Fruit fly (Drosophila melanogaster) whole organism, embryonic: ENCODE measurements around the gene CG7914.

Experiments used
- Adf1 ChIP-seq: fragments of 200-800 bp; sonication (Bioruptor generic); IDR thresholded peaks from 2 replicates; pipeline ENCODE4 v1.3.6; 2022; ENCODE audit warnings: missing biosample characterization, missing genetic modification characterization
- Blimp-1 ChIP-seq: fragments of 200-800 bp; sonication (Bioruptor generic); optimal IDR thresholded peaks from 3 replicates; lab custom pipeline; 2018; ENCODE audit warnings: missing biosample characterization, missing genetic modification characterization, mild to moderate bottlenecking, moderate library complexity, missing genetic modification reagents
- CG10366 ChIP-seq: fragments of 200-800 bp; sonication (Bioruptor generic); IDR thresholded peaks from 2 replicates; pipeline ENCODE4 v1.3.6; 2022; ENCODE audit warnings: missing biosample characterization, missing genetic modification characterization
- CG10565 ChIP-seq: fragments of 200-800 bp; sonication (Bioruptor generic); optimal IDR thresholded peaks from 3 replicates; lab custom pipeline; 2016; ENCODE audit warnings: missing biosample characterization, mild to moderate bottlenecking, missing genetic modification characterization
- CG10959 ChIP-seq: fragments of 200-800 bp; sonication (Bioruptor generic); IDR thresholded peaks from 2 replicates; pipeline ENCODE4 v1.3.6; 2022; ENCODE audit warnings: missing biosample characterization, missing genetic modification characterization
- CG10979 ChIP-seq: fragments of 200-800 bp; sonication (Bioruptor generic); optimal IDR thresholded peaks from 2 replicates; lab custom pipeline; 2018; ENCODE audit warnings: missing biosample characterization, mild to moderate bottlenecking, missing genetic modification characterization, moderate library complexity
- CG14710 ChIP-seq: fragments of 200-800 bp; sonication (Bioruptor generic); optimal IDR thresholded peaks from 3 replicates; lab custom pipeline; 2019; ENCODE audit warnings: missing biosample characterization, mild to moderate bottlenecking, missing genetic modification characterization, moderate library complexity
- CG14860 ChIP-seq: fragments of 200-800 bp; sonication (Bioruptor generic); IDR thresholded peaks from 3 replicates; pipeline ENCODE4 v1.3.6; 2022; ENCODE audit warnings: missing biosample characterization, missing genetic modification characterization; ENCODE audit not compliant: partially characterized antibody
- CG15073 ChIP-seq: fragments of 200-800 bp; sonication (Bioruptor generic); optimal IDR thresholded peaks from 2 replicates; lab custom pipeline; 2016; ENCODE audit warnings: missing biosample characterization, missing genetic modification characterization
- CG2120 ChIP-seq: fragments of 200-800 bp; sonication (Bioruptor generic); optimal IDR thresholded peaks from 3 replicates; lab custom pipeline; 2016; ENCODE audit warnings: missing biosample characterization, missing genetic modification characterization
- CG2199 ChIP-seq: fragments of 200-800 bp; sonication (Bioruptor generic); IDR thresholded peaks from 3 replicates; pipeline ENCODE4 v1.3.6; 2022; ENCODE audit warnings: missing biosample characterization, missing genetic modification characterization
- CG2678 ChIP-seq: fragments of 200-800 bp; sonication (Bioruptor generic); optimal IDR thresholded peaks from 3 replicates; lab custom pipeline; 2019; ENCODE audit warnings: missing biosample characterization, mild to moderate bottlenecking, missing genetic modification characterization, moderate library complexity
- CG2889 ChIP-seq: fragments of 200-800 bp; sonication (Bioruptor generic); IDR thresholded peaks from 3 replicates; pipeline ENCODE4 v1.3.6; 2022; ENCODE audit warnings: missing biosample characterization, missing genetic modification characterization
- CG31365 ChIP-seq: fragments of 200-800 bp; sonication (Bioruptor generic); optimal IDR thresholded peaks from 2 replicates; lab custom pipeline; 2018; ENCODE audit warnings: missing biosample characterization, mild to moderate bottlenecking, missing genetic modification characterization
- CG33557 ChIP-seq: fragments of 200-800 bp; sonication (Bioruptor generic); optimal IDR thresholded peaks from 2 replicates; lab custom pipeline; 2019; ENCODE audit warnings: missing biosample characterization, mild to moderate bottlenecking, missing genetic modification characterization, moderate library complexity
- CG34376 ChIP-seq: fragments of 200-800 bp; sonication (Bioruptor generic); optimal IDR thresholded peaks from 2 replicates; lab custom pipeline; 2018; ENCODE audit warnings: missing biosample characterization, mild to moderate bottlenecking, missing genetic modification characterization
- CG4360 ChIP-seq: fragments of 200-800 bp; sonication (Bioruptor generic); IDR thresholded peaks from 2 replicates; pipeline ENCODE4 v1.3.6; 2022; ENCODE audit warnings: missing biosample characterization, missing genetic modification characterization
- CG4404 ChIP-seq: fragments of 200-800 bp; sonication (Bioruptor generic); IDR thresholded peaks from 2 replicates; pipeline ENCODE4 v1.3.6; 2022; ENCODE audit warnings: missing biosample characterization, missing genetic modification characterization
- CG6654 ChIP-seq: fragments of 200-800 bp; sonication (Bioruptor generic); optimal IDR thresholded peaks from 2 replicates; lab custom pipeline; 2017; ENCODE audit warnings: missing biosample characterization, mild to moderate bottlenecking, missing genetic modification characterization
- CG7839 ChIP-seq: fragments of 200-800 bp; sonication (Bioruptor generic); optimal IDR thresholded peaks from 3 replicates; lab custom pipeline; 2018; ENCODE audit warnings: missing biosample characterization, mild to moderate bottlenecking, missing genetic modification characterization, moderate library complexity
- CoRest ChIP-seq: fragments of 200-800 bp; sonication (Bioruptor generic); optimal IDR thresholded peaks from 3 replicates; lab custom pipeline; 2018; ENCODE audit warnings: missing biosample characterization, mild to moderate bottlenecking, missing genetic modification characterization, moderate library complexity
- Dll ChIP-seq: fragments of 200-800 bp; sonication (Bioruptor generic); IDR thresholded peaks from 4 replicates; pipeline ENCODE4 v1.3.6; 2022; ENCODE audit warnings: missing biosample characterization, missing genetic modification characterization; ENCODE audit not compliant: partially characterized antibody
- Doc2 ChIP-seq: fragments of 200-800 bp; sonication (Bioruptor generic); IDR thresholded peaks from 2 replicates; pipeline ENCODE4 v1.3.6; 2022; ENCODE audit warnings: missing biosample characterization, missing genetic modification characterization
- ERR ChIP-seq: fragments of 200-800 bp; sonication (Bioruptor generic); optimal IDR thresholded peaks from 2 replicates; lab custom pipeline; 2016; ENCODE audit warnings: missing biosample characterization, missing genetic modification characterization
- Ets65A ChIP-seq: fragments of 200-800 bp; sonication (Bioruptor generic); peaks from one replicate; lab custom pipeline; 2016; ENCODE audit warnings: missing biosample characterization, missing genetic modification characterization
- Hsf ChIP-seq: fragments of 200-800 bp; sonication (Bioruptor generic); optimal IDR thresholded peaks from 3 replicates; lab custom pipeline; 2016; ENCODE audit warnings: missing biosample characterization, missing genetic modification characterization
- Med ChIP-seq: fragments of 200-800 bp; sonication (Bioruptor generic); peaks from one replicate; lab custom pipeline; 2016; ENCODE audit warnings: missing biosample characterization, missing genetic modification characterization, mild to moderate bottlenecking, inconsistent platforms, moderate library complexity
- NK7.1 ChIP-seq: fragments of 200-800 bp; sonication (Bioruptor generic); optimal IDR thresholded peaks from 3 replicates; lab custom pipeline; 2016; ENCODE audit warnings: missing biosample characterization, missing genetic modification characterization
- Oli ChIP-seq: fragments of 200-800 bp; sonication (Bioruptor generic); optimal IDR thresholded peaks from 2 replicates; lab custom pipeline; 2018; ENCODE audit warnings: missing biosample characterization, mild to moderate bottlenecking, missing genetic modification characterization, moderate library complexity
- Rx ChIP-seq: fragments of 200-800 bp; sonication (Bioruptor generic); IDR thresholded peaks from 2 replicates; pipeline ENCODE4 v1.3.6; 2022; ENCODE audit warnings: missing biosample characterization, missing genetic modification characterization
- Six4 ChIP-seq: fragments of 200-800 bp; sonication (Bioruptor generic); optimal IDR thresholded peaks from 2 replicates; lab custom pipeline; 2016; ENCODE audit warnings: missing biosample characterization, missing genetic modification characterization
- Sox100B ChIP-seq: fragments of 200-800 bp; sonication (Bioruptor generic); optimal IDR thresholded peaks from 3 replicates; lab custom pipeline; 2018; ENCODE audit warnings: missing biosample characterization, mild to moderate bottlenecking, missing genetic modification characterization
- croc ChIP-seq: fragments of 200-800 bp; sonication (Bioruptor generic); conservative IDR thresholded peaks from 3 replicates; pipeline ENCODE4 v1.3.6; 2022; ENCODE audit warnings: missing biosample characterization, missing genetic modification characterization
- da ChIP-seq: fragments of 200-800 bp; sonication (Bioruptor generic); optimal IDR thresholded peaks from 2 replicates; lab custom pipeline; 2016; ENCODE audit warnings: missing biosample characterization, missing genetic modification characterization
- dimm ChIP-seq: fragments of 200-800 bp; sonication (Bioruptor generic); IDR thresholded peaks from 2 replicates; pipeline ENCODE4 v1.3.6; 2022; ENCODE audit warnings: missing biosample characterization, missing genetic modification characterization
- dmrt99B ChIP-seq: fragments of 200-800 bp; sonication (Bioruptor generic); optimal IDR thresholded peaks from 2 replicates; lab custom pipeline; 2018; ENCODE audit warnings: missing biosample characterization, mild to moderate bottlenecking, missing genetic modification characterization, moderate library complexity
- eve ChIP-seq, 2 experiments: fragments of >200 bp; optimal IDR thresholded peaks; 2 replicates each; lab custom pipeline; 2017; ENCODE audit warnings: missing biosample characterization in 2 of 2, missing genetic modification characterization in 2 of 2
- ewg ChIP-seq: fragments of 200-800 bp; sonication (Bioruptor generic); optimal IDR thresholded peaks from 3 replicates; lab custom pipeline; 2017; ENCODE audit warnings: mild to moderate bottlenecking, missing biosample characterization, missing genetic modification reagents, missing genetic modification characterization
- grau ChIP-seq: fragments of 200-800 bp; optimal IDR thresholded peaks from 3 replicates; lab custom pipeline; 2019; ENCODE audit warnings: missing biosample characterization, mild to moderate bottlenecking, missing genetic modification characterization, moderate library complexity
- grn ChIP-seq: fragments of 200-800 bp; sonication (Bioruptor generic); optimal IDR thresholded peaks from 3 replicates; lab custom pipeline; 2017; ENCODE audit warnings: missing biosample characterization, missing genetic modification characterization
- h ChIP-seq: fragments of >200 bp; optimal IDR thresholded peaks from 2 replicates; lab custom pipeline; 2017
- lola ChIP-seq, 3 experiments: fragments of >200 bp in 2 of 3; fragments of 200-800 bp in 1 of 3; sonication (Bioruptor generic) in 1 of 3; optimal IDR thresholded peaks; 2 replicates each; lab custom pipeline; 2017 to 2019; ENCODE audit warnings: missing biosample characterization in 3 of 3, missing genetic modification characterization in 3 of 3, mild to moderate bottlenecking in 1 of 3, moderate library complexity in 1 of 3
- maf-S ChIP-seq: fragments of 200-800 bp; sonication (Bioruptor generic); optimal IDR thresholded peaks from 2 replicates; lab custom pipeline; 2016; ENCODE audit warnings: missing biosample characterization, missing genetic modification characterization
- phol ChIP-seq: fragments of 200-800 bp; sonication (Bioruptor generic); optimal IDR thresholded peaks from 3 replicates; lab custom pipeline; 2018; ENCODE audit warnings: missing biosample characterization, mild to moderate bottlenecking, missing genetic modification characterization, moderate library complexity
- pros ChIP-seq: fragments of 200-800 bp; sonication (Bioruptor generic); optimal IDR thresholded peaks from 3 replicates; lab custom pipeline; 2019; ENCODE audit warnings: missing biosample characterization, mild to moderate bottlenecking, missing genetic modification characterization, moderate library complexity
- row ChIP-seq: fragments of 200-800 bp; sonication (Bioruptor generic); IDR thresholded peaks from 3 replicates; pipeline ENCODE4 v1.3.6; 2022; ENCODE audit warnings: missing biosample characterization, missing genetic modification characterization
- schlank ChIP-seq: fragments of 200-800 bp; sonication (Bioruptor generic); optimal IDR thresholded peaks from 2 replicates; lab custom pipeline; 2018; ENCODE audit warnings: missing biosample characterization, mild to moderate bottlenecking, missing genetic modification characterization
- ttk ChIP-seq: fragments of 200-800 bp; sonication (Bioruptor generic); IDR thresholded peaks from 2 replicates; pipeline ENCODE4 v2.1.2; 2022; ENCODE audit warnings: missing biosample characterization, missing genetic modification characterization
- twi ChIP-seq: fragments of 200-800 bp; optimal IDR thresholded peaks from 2 replicates; lab custom pipeline; 2019; ENCODE audit warnings: missing biosample characterization, mild to moderate bottlenecking, missing genetic modification characterization, moderate library complexity
- zf30C ChIP-seq: fragments of 200-800 bp; sonication (Bioruptor generic); optimal IDR thresholded peaks from 3 replicates; lab custom pipeline; 2018; ENCODE audit warnings: missing biosample characterization, mild to moderate bottlenecking, missing genetic modification characterization

CG7914 gene

dm6 chrX:19158519-19159289 lies 34.5 kb downstream of the CG7914 start (continued):
- TF ChIP-seq Ets65A (GFP tag; lab: Kevin White, UChicago) (peak; percentile 59), CG15073 (GFP tag; lab: Kevin White, UChicago) (no peak), CG33557 (GFP tag; lab: Kevin White, UChicago) (no peak), CG34376 (GFP tag; lab: Kevin White, UChicago) (no peak), CG14860 (no peak), CG6654 (GFP tag; lab: Kevin White, UChicago) (no peak), CG2889 (no peak), twi (tag; lab: Kevin White, UChicago) (peak; percentile 96), CG14710 (tag; lab: Kevin White, UChicago) (peak; percentile 3), CG2678 (tag; lab: Kevin White, UChicago) (peak; percentile 27), Adf1 (GFP tag; lab: Robert Waterston, UW) (0 out of 2 replicates have a peak, but pooled peaks have one; percentile 33), CoRest (tag; lab: Kevin White, UChicago) (peak; percentile 11), CG10565 (GFP tag; lab: Kevin White, UChicago) (no peak), CG4404 (no peak), maf-S (GFP tag; lab: Kevin White, UChicago) (no peak), phol (tag; lab: Kevin White, UChicago) (peak; percentile 19), pros (peak; percentile 6), CG7839 (tag; lab: Kevin White, UChicago) (peak; percentile 5), dimm (GFP tag; lab: Robert Waterston, UW) (no peak), Six4 (no peak), croc (no peak), Hsf (GFP tag; lab: Kevin White, UChicago) (no peak), grn (GFP tag; lab: Kevin White, UChicago) (no peak), CG31365 (tag; lab: Kevin White, UChicago) (no peak), Med (peak; percentile 50), Doc2 (no peak), Dll (GFP tag; lab: Robert Waterston, UW) (no peak), CG4360 (no peak), ewg (GFP tag; lab: Kevin White, UChicago) (no peak), row (GFP tag; lab: Robert Waterston, UW) (peak; percentile 8; the same call in 1 of the 3 replicates), Oli (tag; lab: Kevin White, UChicago) (peak; percentile 9), Rx (no peak), eve (GFP tag; optimal IDR thresholded peaks at IDR 0.05; lab: Kevin White, UChicago) (peak in 1 of 2 experiments; percentile 13), CG2120 (GFP tag; lab: Kevin White, UChicago) (no peak), lola (GFP tag; optimal IDR thresholded peaks at IDR 0.05; lab: Kevin White, UChicago) (peak in 1 of 3 experiments; percentile 27), ttk (GFP tag; lab: Robert Waterston, UW) (0 out of 2 replicates have a peak, but pooled peaks have one; percentile 12), Blimp-1 (GFP tag; lab: Kevin White, UChicago) (no peak), h (lab: Kevin White, UChicago) (no peak), schlank (tag; lab: Kevin White, UChicago) (no peak), grau (peak; percentile 25), ERR (GFP tag; lab: Kevin White, UChicago) (no peak), NK7.1 (GFP tag; lab: Kevin White, UChicago) (no peak), CG10959 (no peak), da (GFP tag; lab: Kevin White, UChicago) (no peak), CG10366 (GFP tag; lab: Robert Waterston, UW) (no peak), dmrt99B (tag; lab: Kevin White, UChicago) (peak; percentile 6), Sox100B (GFP tag; lab: Kevin White, UChicago) (peak; percentile 53), CG2199 (no peak), zf30C (GFP tag; lab: Kevin White, UChicago) (no peak), CG10979 (tag; lab: Kevin White, UChicago) (peak; percentile 10)
